Worm (Caenorhabditis elegans) whole organism, L1 larva: ENCODE data around the gene parp-2.
A peak's percentile ranks its signal among the peaks of the same experiment; 100 is the strongest.

ENCODE experiments used
- C04F5.9 ChIP-seq: sonication (generic microtip); optimal IDR thresholded peaks from 2 replicates; lab custom pipeline; 2016; ENCODE audit warnings: missing genetic modification characterization, missing compliant biosample characterization
- C34B4.2 ChIP-seq: sonication (generic microtip); optimal IDR thresholded peaks from 2 replicates; lab custom pipeline; 2017; ENCODE audit warnings: mild to moderate bottlenecking, missing genetic modification characterization, missing compliant biosample characterization
- F16B12.6 ChIP-seq: fragments of 150-350 bp; optimal IDR thresholded peaks from 2 replicates; lab custom pipeline; 2014; ENCODE audit warnings: missing biosample characterization, missing genetic modification characterization
- aha-1 ChIP-seq: fragments of 150-350 bp; optimal IDR thresholded peaks from 2 replicates; lab custom pipeline; 2014; ENCODE audit warnings: missing biosample characterization, missing genetic modification characterization
- ama-1 ChIP-seq: fragments of 150-350 bp; optimal IDR thresholded peaks from 2 replicates; lab custom pipeline; 2014
- blmp-1 ChIP-seq: fragments of 150-350 bp; optimal IDR thresholded peaks from 2 replicates; lab custom pipeline; 2014; ENCODE audit warnings: missing biosample characterization, missing genetic modification characterization
- ceh-90 ChIP-seq: sonication (generic microtip); optimal IDR thresholded peaks from 2 replicates; lab custom pipeline; 2016; ENCODE audit warnings: missing genetic modification characterization, missing compliant biosample characterization
- efl-1 ChIP-seq, 4 experiments: fragments of 150-350 bp; optimal IDR thresholded peaks in 3 of 4; peaks in 1 of 4; 1 replicate in 1 of 4; 2 replicates in 3 of 4; lab custom pipeline; 2014; ENCODE audit warnings: missing biosample characterization in 2 of 4, missing genetic modification characterization in 2 of 4, missing genetic modification reagents in 2 of 4
- efl-3 ChIP-seq: fragments of 200-800 bp; sonication (Bioruptor generic); optimal IDR thresholded peaks from 2 replicates; lab custom pipeline; 2018; ENCODE audit warnings: mild to moderate bottlenecking, missing genetic modification characterization, missing compliant biosample characterization
- elt-3 ChIP-seq, 6 experiments: fragments of 150-350 bp in 1 of 6; sonication (generic microtip); optimal IDR thresholded peaks; 2 replicates each; lab custom pipeline; 2017 to 2018; ENCODE audit warnings: missing biosample characterization in 6 of 6, missing genetic modification characterization in 6 of 6, inconsistent platforms in 1 of 6
- fkh-8 ChIP-seq: sonication (generic microtip); optimal IDR thresholded peaks from 2 replicates; lab custom pipeline; 2016; ENCODE audit warnings: mild to moderate bottlenecking, missing genetic modification characterization, missing compliant biosample characterization
- grh-1 ChIP-seq: fragments of 200-800 bp; sonication (Bioruptor generic); IDR thresholded peaks from 2 replicates; pipeline ENCODE4 v1.3.6; 2022; ENCODE audit warnings: missing genetic modification reagents, missing genetic modification characterization, missing compliant biosample characterization
- hlh-17 ChIP-seq: fragments of 200-800 bp; sonication (Bioruptor generic); optimal IDR thresholded peaks from 2 replicates; lab custom pipeline; 2018; ENCODE audit warnings: missing genetic modification characterization, mild to moderate bottlenecking, missing compliant biosample characterization, moderate library complexity, borderline replicate concordance
- lin-14 ChIP-seq: fragments of 200-800 bp; sonication (Bioruptor generic); optimal IDR thresholded peaks from 2 replicates; lab custom pipeline; 2018; ENCODE audit warnings: mild to moderate bottlenecking, missing genetic modification characterization, moderate library complexity, missing compliant biosample characterization
- lin-35 ChIP-seq, 2 experiments: fragments of 150-350 bp; optimal IDR thresholded peaks; 2 replicates each; lab custom pipeline; 2014; ENCODE audit warnings: missing biosample characterization in 2 of 2, missing genetic modification characterization in 2 of 2, missing genetic modification reagents in 2 of 2
- lin-39 ChIP-seq: fragments of 150-350 bp; optimal IDR thresholded peaks from 2 replicates; lab custom pipeline; 2014; ENCODE audit warnings: missing biosample characterization, missing genetic modification reagents, missing genetic modification characterization
- lsy-2 ChIP-seq, 2 experiments: fragments of 150-350 bp; optimal IDR thresholded peaks; 2 replicates each; lab custom pipeline; 2014; ENCODE audit warnings: missing biosample characterization in 2 of 2, missing genetic modification characterization in 2 of 2
- mef-2 ChIP-seq: fragments of 150-350 bp; optimal IDR thresholded peaks from 2 replicates; lab custom pipeline; 2014; ENCODE audit warnings: missing biosample characterization, missing genetic modification characterization
- nhr-19 ChIP-seq: fragments of 200-800 bp; sonication (Bioruptor generic); conservative IDR thresholded peaks from 2 replicates; pipeline ENCODE4 v1.3.6; 2022; ENCODE audit warnings: missing genetic modification characterization, missing compliant biosample characterization
- nhr-20 ChIP-seq: sonication (generic microtip); optimal IDR thresholded peaks from 2 replicates; lab custom pipeline; 2016; ENCODE audit warnings: mild to moderate bottlenecking, missing genetic modification characterization, missing compliant biosample characterization
- nhr-237 ChIP-seq: fragments of 150-350 bp; optimal IDR thresholded peaks from 2 replicates; lab custom pipeline; 2014; ENCODE audit warnings: missing biosample characterization, missing genetic modification characterization
- nhr-28 ChIP-seq: fragments of 150-350 bp; optimal IDR thresholded peaks from 2 replicates; lab custom pipeline; 2014; ENCODE audit warnings: missing biosample characterization, missing genetic modification characterization
- nhr-71 ChIP-seq: sonication (generic microtip); optimal IDR thresholded peaks from 2 replicates; lab custom pipeline; 2016; ENCODE audit warnings: mild to moderate bottlenecking, missing genetic modification characterization, moderate library complexity, missing compliant biosample characterization
- nhr-85 ChIP-seq: sonication (generic microtip); peaks from one replicate; lab custom pipeline; 2016; ENCODE audit warnings: missing genetic modification characterization, inconsistent platforms, missing compliant biosample characterization
- snu-23 ChIP-seq: sonication (generic microtip); optimal IDR thresholded peaks from 2 replicates; lab custom pipeline; 2016; ENCODE audit warnings: missing genetic modification characterization, missing compliant biosample characterization
- sptf-1 ChIP-seq: fragments of 150-350 bp; optimal IDR thresholded peaks from 2 replicates; lab custom pipeline; 2014; ENCODE audit warnings: missing biosample characterization, missing genetic modification characterization
- sup-37 ChIP-seq: fragments of 200-800 bp; sonication (Bioruptor generic); optimal IDR thresholded peaks from 2 replicates; lab custom pipeline; 2018; ENCODE audit warnings: mild to moderate bottlenecking, missing genetic modification characterization, missing compliant biosample characterization
- tlp-1 ChIP-seq: fragments of 150-350 bp; optimal IDR thresholded peaks from 2 replicates; lab custom pipeline; 2014; ENCODE audit warnings: missing biosample characterization, missing genetic modification characterization
- unc-130 ChIP-seq: fragments of 150-350 bp; optimal IDR thresholded peaks from 2 replicates; lab custom pipeline; 2017; ENCODE audit warnings: missing biosample characterization, missing genetic modification characterization, inconsistent platforms
- unc-30 ChIP-seq: sonication (generic microtip); optimal IDR thresholded peaks from 2 replicates; lab custom pipeline; 2017; ENCODE audit warnings: missing biosample characterization, missing genetic modification characterization
- unc-98 ChIP-seq: fragments of 200-800 bp; sonication (Bioruptor generic); IDR thresholded peaks from 2 replicates; pipeline ENCODE4 v1.3.6; 2022; ENCODE audit warnings: missing genetic modification characterization, missing compliant biosample characterization
- xbp-1 ChIP-seq: sonication (generic microtip); optimal IDR thresholded peaks from 2 replicates; lab custom pipeline; 2016; ENCODE audit warnings: missing genetic modification characterization, missing compliant biosample characterization
- ztf-11 ChIP-seq, 2 experiments: sonication (generic microtip); optimal IDR thresholded peaks; 2 replicates each; lab custom pipeline; 2016 to 2017; ENCODE audit warnings: missing genetic modification characterization in 2 of 2, missing biosample characterization in 1 of 2, missing compliant biosample characterization in 1 of 2
- ztf-4 ChIP-seq: fragments of 150-350 bp; optimal IDR thresholded peaks from 2 replicates; lab custom pipeline; 2014; ENCODE audit warnings: missing biosample characterization, missing genetic modification characterization

parp-2 gene

DNA sequence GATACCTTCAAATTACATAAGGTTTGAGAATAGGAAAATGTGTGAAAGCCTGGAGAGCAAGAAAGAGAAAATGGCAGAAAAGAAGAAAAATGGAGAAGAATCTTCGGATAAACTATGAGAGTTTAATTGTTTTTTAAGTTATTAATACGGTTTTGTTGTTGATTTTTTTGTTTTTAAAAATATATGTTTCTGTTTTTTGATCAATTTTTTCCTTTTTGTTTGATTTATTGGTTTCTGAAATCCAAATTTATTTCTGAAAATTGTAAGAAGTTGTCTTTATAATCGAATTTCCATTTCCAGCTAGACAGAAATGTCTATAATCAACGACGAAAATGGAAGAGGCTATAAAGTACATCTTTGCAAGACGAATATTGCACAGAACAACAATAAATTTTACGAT is at the start of gene parp-2:
TSS of gene parp-2 (plus strand) at position 301 of the 400 bp plus-strand sequence.
- TF ChIP-seq snu-23 (GFP tag; lab: Kevin White, UChicago): no peak
- TF ChIP-seq lin-35 (GFP tag; optimal IDR thresholded peaks at IDR 0.05; lab: Kevin White, UChicago): no peak
- no peak for TF ChIP-seq ztf-4 (tag; lab: Kevin White, UChicago)
- TF ChIP-seq unc-130: no peak
- TF ChIP-seq C34B4.2 (tag; lab: Kevin White, UChicago): no peak
- no peak for TF ChIP-seq aha-1 (tag; lab: Kevin White, UChicago)
- no peak for TF ChIP-seq fkh-8 (tag; lab: Kevin White, UChicago)
- TF ChIP-seq efl-3 (GFP tag; lab: Kevin White, UChicago): no peak
- TF ChIP-seq mef-2 (tag; lab: Kevin White, UChicago): no peak
- TF ChIP-seq nhr-28 (tag; lab: Kevin White, UChicago): no peak
- TF ChIP-seq tlp-1 (tag; lab: Kevin White, UChicago): no peak
- no peak for TF ChIP-seq nhr-237 (tag; lab: Kevin White, UChicago)
- no peak for TF ChIP-seq sup-37
- no peak for TF ChIP-seq nhr-71 (tag; lab: Kevin White, UChicago)
- no peak for TF ChIP-seq lin-39 (tag; lab: Kevin White, UChicago)

DNA sequence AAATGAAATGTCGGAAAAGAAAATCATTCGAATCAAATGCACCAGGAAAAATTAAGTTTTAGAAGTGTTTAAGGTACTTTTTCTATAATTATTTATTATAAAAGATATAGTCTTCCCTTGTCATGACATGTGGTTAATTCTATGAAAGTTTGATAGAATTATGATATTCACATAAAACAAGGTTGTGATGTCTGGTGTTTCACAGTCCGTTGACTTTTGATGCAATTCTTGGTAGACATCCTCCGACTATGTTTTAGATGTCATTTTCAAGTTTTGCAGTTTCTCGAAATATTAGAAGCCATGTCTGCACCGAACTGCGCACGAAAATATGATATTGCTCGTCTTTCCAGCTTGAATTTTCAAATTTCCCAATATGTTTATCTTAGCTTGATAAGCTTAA is 48.5 kb upstream of the parp-2 start, which contains the start of gene sra-7:
TSS of gene sra-7 (plus strand) at position 301 of the 400 bp plus-strand sequence.
- TF ChIP-seq lsy-2 (tag; optimal IDR thresholded peaks at IDR 0.05; lab: Kevin White, UChicago) (no peak), ama-1 (lab: Kevin White, UChicago) (no peak), F16B12.6 (no peak), C34B4.2 (tag; lab: Kevin White, UChicago) (no peak), hlh-17 (GFP tag; lab: Kevin White, UChicago) (no peak), nhr-71 (tag; lab: Kevin White, UChicago) (no peak), fkh-8 (tag; lab: Kevin White, UChicago) (peak; percentile 10)

DNA sequence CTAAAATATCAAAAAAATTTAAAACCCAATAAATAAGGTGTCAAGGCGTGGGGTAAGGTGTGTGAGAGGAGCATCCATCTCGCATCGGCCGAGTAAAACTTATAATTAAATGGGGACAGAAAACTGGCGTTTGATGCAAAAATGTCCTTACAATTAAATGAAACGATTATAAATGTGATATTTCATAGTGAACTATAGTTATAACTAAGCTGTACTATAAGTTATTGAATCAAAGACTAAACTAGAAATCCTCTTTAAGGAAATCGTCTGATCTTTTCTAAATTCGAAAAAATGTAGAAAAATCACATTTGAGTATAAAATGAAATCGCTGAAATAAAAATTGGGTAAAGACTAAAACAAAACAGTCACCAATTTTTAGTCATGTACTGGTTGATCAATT is 42.1 kb upstream of the parp-2 start, which contains the start of gene sra-6:
TSS of gene sra-6 (minus strand) at position 101 of the 400 bp plus-strand sequence.
- TF ChIP-seq ztf-11 (tag; optimal IDR thresholded peaks at IDR 0.05; lab: Kevin White, UChicago): no peak
- TF ChIP-seq blmp-1 (tag; lab: Kevin White, UChicago): no peak
- TF ChIP-seq, all 84 proteins: peak for 0

DNA sequence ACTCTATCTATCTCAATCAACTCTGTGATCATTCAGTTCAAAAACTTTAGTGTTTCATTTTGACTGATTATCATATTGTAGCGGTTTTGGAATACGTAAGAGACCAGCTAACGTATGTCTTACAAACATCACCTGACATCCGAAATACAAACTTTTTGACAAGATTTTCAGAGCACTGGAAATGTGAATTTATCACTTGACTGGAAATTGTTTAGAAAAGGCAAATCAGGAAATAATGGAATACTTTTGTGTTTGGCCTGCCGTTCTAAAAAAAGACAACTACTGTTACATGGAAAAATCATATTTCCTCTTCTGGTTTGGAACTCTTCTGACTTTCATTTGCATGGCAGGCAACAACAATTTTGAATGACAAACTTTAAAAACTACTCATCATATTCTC is 41.3 kb upstream of the parp-2 start, which contains the start of gene F35H8.12:
TSS of gene F35H8.12 (plus strand) at position 301 of the 400 bp plus-strand sequence.
- TF ChIP-seq efl-1 (optimal IDR thresholded peaks at IDR 0.05; lab: Kevin White, UChicago) (no peak), efl-1 (GFP tag; optimal IDR thresholded peaks at IDR 0.05 in 1 of 2; lab: Kevin White, UChicago) (peak in 1 of 2 experiments; percentile 43), nhr-85 (tag; lab: Kevin White, UChicago) (no peak)

DNA sequence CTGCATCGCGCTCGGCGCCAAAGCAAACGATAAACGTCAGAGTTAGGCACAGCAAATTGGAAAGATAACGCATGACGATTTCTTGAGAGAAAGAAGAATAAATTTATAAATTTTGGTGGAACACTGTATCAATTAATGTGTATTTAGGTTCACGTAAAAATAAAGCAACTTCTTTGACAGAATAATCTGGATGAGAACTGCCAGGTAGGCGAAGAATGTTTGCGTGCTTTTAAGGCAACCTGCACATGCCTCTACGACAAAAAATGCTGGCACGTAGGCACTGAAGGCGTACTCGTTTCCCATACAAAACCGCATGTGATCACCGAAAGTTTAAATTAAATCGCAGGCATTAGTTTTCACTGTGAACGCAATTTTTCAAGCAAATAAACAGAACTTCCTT is 39.7 kb upstream of the parp-2 start, which contains the start of gene F35H8.1:
TSS of gene F35H8.1 (minus strand) at position 101 of the 400 bp plus-strand sequence.
- TF ChIP-seq nhr-19 (GFP tag; lab: Robert Waterston, UW): no peak
- TF ChIP-seq lsy-2 (tag; optimal IDR thresholded peaks at IDR 0.05; lab: Kevin White, UChicago): no peak
- TF ChIP-seq ceh-90 (tag; lab: Kevin White, UChicago): no peak
- no peak for TF ChIP-seq unc-30 (tag; lab: Kevin White, UChicago)
- TF ChIP-seq, all 84 proteins: peak for 0

DNA sequence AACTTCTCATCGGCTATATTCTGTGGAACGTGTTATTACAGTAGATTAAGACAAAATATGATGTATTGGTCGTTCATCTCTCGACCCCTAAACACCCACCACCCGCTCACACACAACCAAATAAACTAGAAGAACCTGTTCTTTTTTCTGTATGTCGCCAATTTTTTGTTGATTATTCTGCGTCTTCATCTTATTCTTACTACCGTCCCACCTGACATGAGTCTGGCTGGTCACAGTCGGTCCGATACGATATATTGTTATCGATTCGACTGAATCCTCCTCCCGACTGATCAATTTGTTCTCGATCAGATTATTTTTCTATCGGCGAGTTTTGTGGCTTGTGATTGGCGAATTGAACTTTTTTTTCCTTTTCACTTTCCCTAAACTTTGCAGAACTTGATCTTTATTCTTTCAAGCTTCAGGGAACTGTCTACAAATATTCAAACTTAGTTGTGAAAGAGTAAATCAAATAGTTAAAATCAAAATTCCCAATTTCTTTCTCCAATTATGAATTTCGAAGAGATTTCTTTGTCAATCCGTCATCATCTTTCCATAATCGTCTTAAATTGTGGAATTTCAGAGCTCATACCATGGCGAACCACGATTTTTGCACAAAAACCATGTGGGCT is 37.8 kb upstream of the parp-2 start, which contains the start of gene F35H8.2:
TSS of gene F35H8.2 (plus strand) at position 579 of the 629 bp plus-strand sequence.
- TF ChIP-seq efl-3 (GFP tag; lab: Kevin White, UChicago) (no peak), unc-130 (peak; percentile 49), elt-3 (tag; optimal IDR thresholded peaks at IDR 0.05; lab: Kevin White, UChicago) (peak in 1 of 6 experiments; percentile 29), nhr-20 (peak; percentile 9), xbp-1 (tag; lab: Kevin White, UChicago) (no peak), lin-35 (GFP tag; optimal IDR thresholded peaks at IDR 0.05; lab: Kevin White, UChicago) (peak in 1 of 2 experiments; percentile 25), grh-1 (GFP tag; lab: Robert Waterston, UW) (peak; percentile 43; the same call in 1 of the 2 replicates), nhr-71 (tag; lab: Kevin White, UChicago) (no peak), C04F5.9 (tag; lab: Kevin White, UChicago) (no peak), nhr-85 (tag; lab: Kevin White, UChicago) (peak; percentile 77), sptf-1 (tag; lab: Kevin White, UChicago) (no peak), unc-98 (no peak), blmp-1 (tag; lab: Kevin White, UChicago) (peak; percentile 79), lin-14 (GFP tag; lab: Kevin White, UChicago) (peak; percentile 45)
